Worm (Caenorhabditis elegans): ENCODE measurements around the gene F59B2.15.

- no peak for TF ChIP-seq lin-39 (tag; optimal IDR thresholded peaks at IDR 0.05)
- TF ChIP-seq elt-3 (tag; optimal IDR thresholded peaks at IDR 0.05) = no peak
- no peak for TF ChIP-seq nhr-28 (tag; optimal IDR thresholded peaks at IDR 0.05)
- TF ChIP-seq nhr-90 (tag; optimal IDR thresholded peaks at IDR 0.05; ENCODE audit: poor library complexity) = no peak
- no peak for TF ChIP-seq C16A3.4 (tag; optimal IDR thresholded peaks at IDR 0.05)
- no peak for TF ChIP-seq nhr-85 (tag)
Measured at ce11 chrIII:9026951-9027350, 24.5 kb upstream of the F59B2.15 start, which contains the start of gene F59B2.13.
